Worm (Caenorhabditis elegans) whole organism, young adult: ENCODE measurements around the gene ZK662.2.

ENCODE experiments used
- F23B12.7 ChIP-seq: sonication (generic microtip); optimal IDR thresholded peaks from 2 replicates; lab custom pipeline; 2017; ENCODE audit warnings: missing genetic modification characterization, mild to moderate bottlenecking, missing compliant biosample characterization, antibody characterized with exemption, moderate library complexity; ENCODE audit not compliant: insufficient read depth
- F37B4.10 ChIP-seq: fragments of 200-800 bp; sonication (Bioruptor generic); IDR thresholded peaks from 2 replicates; pipeline ENCODE4 v1.3.6; 2022; ENCODE audit warnings: missing genetic modification characterization, missing compliant biosample characterization
- lin-54 ChIP-seq: fragments of 200-800 bp; sonication (Bioruptor generic); optimal IDR thresholded peaks from 2 replicates; lab custom pipeline; 2018; ENCODE audit warnings: mild to moderate bottlenecking, missing genetic modification characterization, missing compliant biosample characterization

Gene ZK662.2

DNA sequence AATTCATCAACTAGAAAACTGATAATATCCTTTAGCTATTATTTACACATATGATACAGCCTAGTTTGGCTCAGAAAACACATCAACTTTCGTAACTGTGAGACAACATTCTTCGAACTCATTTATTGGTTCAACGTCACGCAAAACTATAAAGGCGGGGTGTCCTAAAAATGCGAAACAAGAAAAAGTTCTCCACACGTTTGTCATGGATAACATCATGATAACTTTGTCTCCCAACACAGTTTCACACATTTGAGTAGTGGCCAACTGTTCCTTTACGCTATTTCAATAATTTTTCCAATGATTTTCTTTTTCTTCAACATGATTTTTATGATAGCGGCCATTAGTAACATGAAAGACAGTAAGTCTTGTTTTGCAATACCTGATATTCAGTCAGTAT is 50.2 kb downstream of the ZK662.2 start, which contains the start of gene srxa-9:
Gene srxa-9 (plus strand): TSS at position 301 of the 400 bp plus-strand sequence.
- TF ChIP-seq lin-54 (GFP tag; lab: Kevin White, UChicago) (no peak), F23B12.7 (tag; lab: Kevin White, UChicago) (no peak), F37B4.10 (GFP tag; lab: Robert Waterston, UW) (no peak)
